Fruit fly (Drosophila melanogaster) whole organism, wandering third instar larva: ENCODE measurements around the gene CG7309.
A peak's percentile ranks its signal among the peaks of the same experiment; 100 is the strongest.

Experiments
- GATAd ChIP-seq: sonication (Bioruptor generic); optimal IDR thresholded peaks from 2 replicates; lab custom pipeline; 2016; ENCODE audit warnings: missing biosample characterization, missing genetic modification characterization
- HLH106 ChIP-seq: fragments of 200-800 bp; optimal IDR thresholded peaks from 3 replicates; lab custom pipeline; 2019; ENCODE audit warnings: missing biosample characterization, mild to moderate bottlenecking, missing genetic modification characterization, moderate library complexity
- Hnf4 ChIP-seq: fragments of 200-800 bp; sonication (Bioruptor generic); optimal IDR thresholded peaks from 2 replicates; lab custom pipeline; 2016; ENCODE audit warnings: missing biosample characterization, mild to moderate bottlenecking, missing genetic modification characterization
- OdsH ChIP-seq: fragments of 200-800 bp; sonication (Bioruptor generic); optimal IDR thresholded peaks from 2 replicates; lab custom pipeline; 2016; ENCODE audit warnings: missing biosample characterization, mild to moderate bottlenecking, missing genetic modification characterization
- Rel ChIP-seq, 2 experiments: fragments of 200-800 bp; sonication (Bioruptor generic) in 1 of 2; optimal IDR thresholded peaks; 2 replicates in 1 of 2; 3 replicates in 1 of 2; lab custom pipeline; 2016 to 2019; ENCODE audit warnings: mild to moderate bottlenecking in 2 of 2, missing biosample characterization in 2 of 2, missing genetic modification characterization in 2 of 2, moderate library complexity in 1 of 2
- Sp1 ChIP-seq: fragments of 200-800 bp; sonication (Bioruptor generic); optimal IDR thresholded peaks from 3 replicates; lab custom pipeline; 2019; ENCODE audit warnings: missing biosample characterization, mild to moderate bottlenecking, missing genetic modification characterization, moderate library complexity
- Vsx2 ChIP-seq: fragments of 200-300, 225-300 bp; sonication (Bioruptor generic); optimal IDR thresholded peaks from 2 replicates; lab custom pipeline; 2018; ENCODE audit warnings: missing biosample characterization, missing genetic modification characterization; ENCODE audit not compliant: partially characterized antibody
- dl ChIP-seq, 2 experiments: fragments of 175-275, 200-275 bp in 1 of 2; fragments of 200-275 bp in 1 of 2; sonication (Bioruptor generic); optimal IDR thresholded peaks; lab custom pipeline; 2018; ENCODE audit warnings: mild to moderate bottlenecking in 2 of 2, missing biosample characterization in 2 of 2, missing genetic modification characterization in 2 of 2, moderate library complexity in 2 of 2; ENCODE audit not compliant: partially characterized antibody in 2 of 2, insufficient read depth in 1 of 2
- ey ChIP-seq: fragments of 200-800 bp; sonication (Bioruptor generic); optimal IDR thresholded peaks from 2 replicates; lab custom pipeline; 2016; ENCODE audit warnings: missing biosample characterization, missing genetic modification characterization
- foxo ChIP-seq, 2 experiments: fragments of 200-800 bp; sonication (Bioruptor generic); optimal IDR thresholded peaks; 2 replicates in 1 of 2; 3 replicates in 1 of 2; lab custom pipeline; 2016 to 2017; ENCODE audit warnings: missing biosample characterization in 2 of 2, missing genetic modification characterization in 2 of 2
- fru ChIP-seq: fragments of 200-800 bp; sonication (Bioruptor generic); optimal IDR thresholded peaks from 3 replicates; lab custom pipeline; 2016; ENCODE audit warnings: missing biosample characterization, mild to moderate bottlenecking, missing genetic modification characterization
- h ChIP-seq: fragments of 200-800 bp; sonication (Bioruptor generic); optimal IDR thresholded peaks from 3 replicates; lab custom pipeline; 2016; ENCODE audit warnings: missing biosample characterization, mild to moderate bottlenecking, missing genetic modification characterization
- psq ChIP-seq: fragments of 200-800 bp; sonication (Bioruptor generic); optimal IDR thresholded peaks from 3 replicates; lab custom pipeline; 2017; ENCODE audit warnings: missing biosample characterization, mild to moderate bottlenecking, missing genetic modification characterization, moderate library complexity
- rgr ChIP-seq: fragments of 200-800 bp; sonication (Bioruptor generic); optimal IDR thresholded peaks from 3 replicates; lab custom pipeline; 2016; ENCODE audit warnings: missing biosample characterization, mild to moderate bottlenecking, missing genetic modification characterization
- sage ChIP-seq: fragments of 200-800 bp; sonication (Bioruptor generic); optimal IDR thresholded peaks from 2 replicates; lab custom pipeline; 2016; ENCODE audit warnings: missing biosample characterization, mild to moderate bottlenecking, missing genetic modification characterization
- sv ChIP-seq: fragments of 200-800 bp; sonication (Bioruptor generic); optimal IDR thresholded peaks from 3 replicates; lab custom pipeline; 2016; ENCODE audit warnings: missing biosample characterization, missing genetic modification characterization
- woc ChIP-seq: sonication (Bioruptor generic); optimal IDR thresholded peaks from 2 replicates; lab custom pipeline; 2016; ENCODE audit warnings: missing biosample characterization, mild to moderate bottlenecking, missing genetic modification characterization

Gene CG7309

DNA sequence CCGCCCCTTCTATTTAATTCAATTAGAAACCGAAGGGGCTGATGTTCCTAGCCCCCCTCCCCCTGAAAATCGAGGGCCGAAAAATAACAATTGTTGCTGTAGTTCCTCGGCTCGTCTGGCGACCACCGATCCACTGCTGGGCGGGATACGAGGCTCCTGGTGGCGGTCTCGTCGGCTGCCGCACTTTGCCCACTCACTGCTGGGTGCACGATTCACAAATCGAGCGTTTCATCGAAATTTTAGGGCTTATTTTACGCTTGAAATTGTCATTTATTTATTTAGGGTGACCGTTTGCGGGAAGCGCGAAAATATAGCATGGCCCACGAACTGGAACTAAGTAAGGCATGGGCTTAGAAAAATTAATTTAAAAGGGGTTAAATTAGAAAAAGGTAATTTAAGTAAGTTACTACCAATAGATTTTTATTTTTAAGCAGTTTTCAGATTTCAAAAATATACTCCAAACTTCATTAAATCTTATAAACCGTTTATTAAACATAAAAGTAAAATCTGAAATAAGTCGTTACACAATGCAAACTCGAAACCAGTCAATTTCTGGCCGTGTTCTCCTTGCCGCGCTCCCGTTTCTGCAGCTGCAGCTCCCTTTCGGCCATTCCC is 52.3 kb downstream of the CG7309 start, which contains the start of gene Dnz1:
TSS of gene Dnz1 (minus strand) at position 317 of the 615 bp plus-strand sequence.
- TF ChIP-seq Sp1 (GFP tag; lab: Kevin White, UChicago) (peak; percentile 28), woc (GFP tag; lab: Kevin White, UChicago) (no peak), Rel (GFP tag; optimal IDR thresholded peaks at IDR 0.05; lab: Kevin White, UChicago) (no peak), Rel (tag; optimal IDR thresholded peaks at IDR 0.05; lab: Kevin White, UChicago) (no peak), ey (peak; percentile 43), HLH106 (tag; lab: Kevin White, UChicago) (peak; percentile 57), h (GFP tag; lab: Kevin White, UChicago) (peak; percentile 11), dl (GFP tag; optimal IDR thresholded peaks at IDR 0.05; lab: Kevin White, UChicago; ENCODE audit: insufficient read depth in 1 of 2, partially characterized antibody in 2 of 2) (no peak), rgr (GFP tag; lab: Kevin White, UChicago) (peak; percentile 42), foxo (GFP tag; optimal IDR thresholded peaks at IDR 0.05; lab: Kevin White, UChicago) (peak in 1 of 2 experiments; percentile 64), sage (GFP tag; lab: Kevin White, UChicago) (no peak), sv (peak; percentile 30), OdsH (GFP tag; lab: Kevin White, UChicago) (peak; percentile 16), fru (GFP tag; lab: Kevin White, UChicago) (peak; percentile 37), Hnf4 (GFP tag; lab: Kevin White, UChicago) (no peak), Vsx2 (GFP tag; lab: Kevin White, UChicago) (no peak), psq (peak; percentile 22), GATAd (GFP tag; lab: Kevin White, UChicago) (no peak)
